Fruit fly (Drosophila melanogaster): ENCODE data around the gene GstD9.

DNA sequence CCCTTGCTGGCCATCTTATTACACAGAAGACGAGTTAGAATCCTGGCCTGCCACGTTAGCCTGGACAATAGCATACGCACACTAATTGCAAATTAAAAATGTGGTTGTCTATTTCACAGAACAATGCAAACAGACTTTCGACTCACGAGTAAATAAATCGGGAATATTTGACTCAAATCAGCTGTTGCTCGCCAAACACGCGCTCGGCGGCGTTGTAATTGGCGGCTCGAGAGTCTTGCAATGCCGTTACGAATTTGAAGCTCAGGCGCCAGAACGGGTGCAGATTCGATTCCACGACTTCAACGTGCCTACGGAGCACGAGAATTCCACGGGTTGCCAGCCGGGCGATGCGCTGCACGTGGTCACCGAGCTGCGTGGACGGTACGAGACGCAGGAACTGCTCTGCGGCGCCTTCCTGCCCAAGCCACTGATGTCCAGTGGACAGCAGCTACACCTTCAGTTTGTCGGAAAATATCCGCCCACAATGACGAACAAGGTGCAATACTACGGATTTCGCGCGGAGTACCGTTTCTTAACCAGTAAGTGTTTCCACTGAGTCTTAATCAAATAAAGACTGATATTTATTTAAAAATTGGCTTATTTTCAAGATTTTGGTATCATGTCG lies 34.4 kb upstream of the GstD9 start, which contains the start of gene DNAlig3:
- TF ChIP-seq CTCF (optimal IDR thresholded peaks at IDR 0.05) (peak; percentile 6 to 13), CG8478 (optimal IDR thresholded peaks at IDR 0.05) (no peak)
